Fruit fly (Drosophila melanogaster) whole organism, embryonic: ENCODE measurements around the gene PGAP2.

ENCODE experiments used
- Atf3 ChIP-seq: fragments of 200-800 bp; sonication (Bioruptor generic); optimal IDR thresholded peaks from 3 replicates; lab custom pipeline; 2016; ENCODE audit warnings: missing biosample characterization, missing genetic modification characterization
- CG10979 ChIP-seq: fragments of 200-800 bp; sonication (Bioruptor generic); optimal IDR thresholded peaks from 2 replicates; lab custom pipeline; 2018; ENCODE audit warnings: missing biosample characterization, mild to moderate bottlenecking, missing genetic modification characterization, moderate library complexity
- CG12659 ChIP-seq: fragments of 200-800 bp; sonication (Bioruptor generic); optimal IDR thresholded peaks from 3 replicates; lab custom pipeline; 2017; ENCODE audit warnings: mild to moderate bottlenecking, missing biosample characterization, missing genetic modification reagents, missing genetic modification characterization
- CG12769 ChIP-seq: fragments of 200-800 bp; sonication (Bioruptor generic); optimal IDR thresholded peaks from 2 replicates; lab custom pipeline; 2019; ENCODE audit warnings: missing biosample characterization, mild to moderate bottlenecking, missing genetic modification characterization, moderate library complexity
- CG14014 ChIP-seq: fragments of 200-800 bp; sonication (Bioruptor generic); IDR thresholded peaks from 2 replicates; pipeline ENCODE4 v1.3.6; 2022; ENCODE audit warnings: missing biosample characterization, missing genetic modification characterization
- CG14050 ChIP-seq: fragments of 200-800 bp; sonication (Bioruptor generic); IDR thresholded peaks from 3 replicates; pipeline ENCODE4 v1.3.6; 2022; ENCODE audit warnings: missing biosample characterization, missing genetic modification characterization
- CG14667 ChIP-seq: fragments of 200-800 bp; sonication (Bioruptor generic); IDR thresholded peaks from 2 replicates; pipeline ENCODE4 v1.3.6; 2022; ENCODE audit warnings: missing biosample characterization, missing genetic modification characterization
- CG15269 ChIP-seq: fragments of 200-800 bp; sonication (Bioruptor generic); optimal IDR thresholded peaks from 2 replicates; lab custom pipeline; 2018; ENCODE audit warnings: missing biosample characterization, mild to moderate bottlenecking, missing genetic modification characterization, moderate library complexity
- CG15514 ChIP-seq: fragments of 200-800 bp; sonication (Bioruptor generic); optimal IDR thresholded peaks from 3 replicates; lab custom pipeline; 2017; ENCODE audit warnings: missing biosample characterization, missing genetic modification characterization, mild to moderate bottlenecking, moderate library complexity, missing genetic modification reagents
- CG18011 ChIP-seq: fragments of 200-800 bp; sonication (Bioruptor generic); optimal IDR thresholded peaks from 2 replicates; lab custom pipeline; 2017; ENCODE audit warnings: missing biosample characterization, missing genetic modification characterization, mild to moderate bottlenecking, moderate library complexity, missing genotype
- CG1832 ChIP-seq: fragments of 200-800 bp; sonication (Bioruptor generic); optimal IDR thresholded peaks from 2 replicates; lab custom pipeline; 2017; ENCODE audit warnings: missing biosample characterization, mild to moderate bottlenecking, missing genetic modification characterization, inconsistent platforms
- CG30020 ChIP-seq: fragments of 200-800 bp; optimal IDR thresholded peaks from 2 replicates; lab custom pipeline; 2019; ENCODE audit warnings: missing biosample characterization, mild to moderate bottlenecking, missing genetic modification characterization, moderate library complexity
- CG31365 ChIP-seq: fragments of 200-800 bp; sonication (Bioruptor generic); optimal IDR thresholded peaks from 2 replicates; lab custom pipeline; 2018; ENCODE audit warnings: missing biosample characterization, mild to moderate bottlenecking, missing genetic modification characterization
- CG4404 ChIP-seq: fragments of 200-800 bp; sonication (Bioruptor generic); IDR thresholded peaks from 2 replicates; pipeline ENCODE4 v1.3.6; 2022; ENCODE audit warnings: missing biosample characterization, missing genetic modification characterization
- CG6175 ChIP-seq: fragments of 200-800 bp; sonication (Bioruptor generic); IDR thresholded peaks from 3 replicates; pipeline ENCODE4 v1.3.6; 2022; ENCODE audit warnings: missing biosample characterization, missing genetic modification characterization
- CG6654 ChIP-seq: fragments of 200-800 bp; sonication (Bioruptor generic); optimal IDR thresholded peaks from 2 replicates; lab custom pipeline; 2017; ENCODE audit warnings: missing biosample characterization, mild to moderate bottlenecking, missing genetic modification characterization
- CG6689 ChIP-seq: fragments of 200-800 bp; sonication (Bioruptor generic); IDR thresholded peaks from 2 replicates; pipeline ENCODE4 v1.3.6; 2022; ENCODE audit warnings: missing biosample characterization, missing genetic modification characterization
- CG7372 ChIP-seq: fragments of 200-800 bp; sonication (Bioruptor generic); IDR thresholded peaks from 2 replicates; pipeline ENCODE4 v1.3.6; 2022; ENCODE audit warnings: missing biosample characterization, missing genetic modification characterization
- CG8281 ChIP-seq: fragments of 200-800 bp; sonication (Bioruptor generic); optimal IDR thresholded peaks from 2 replicates; lab custom pipeline; 2018; ENCODE audit warnings: missing biosample characterization, mild to moderate bottlenecking, missing genetic modification characterization, moderate library complexity
- CG9437 ChIP-seq: fragments of 200-800 bp; sonication (Bioruptor generic); optimal IDR thresholded peaks from 2 replicates; lab custom pipeline; 2018; ENCODE audit warnings: missing biosample characterization, mild to moderate bottlenecking, missing genetic modification characterization
- CG9797 ChIP-seq: fragments of 200-800 bp; sonication (Bioruptor generic); optimal IDR thresholded peaks from 3 replicates; lab custom pipeline; 2018; ENCODE audit warnings: missing biosample characterization, mild to moderate bottlenecking, missing genetic modification characterization
- CHES-1-like ChIP-seq: fragments of 200-800 bp; sonication (Bioruptor generic); optimal IDR thresholded peaks from 2 replicates; lab custom pipeline; 2016; ENCODE audit warnings: missing biosample characterization, missing genetic modification characterization
- Dad ChIP-seq: fragments of 200-800 bp; sonication (Bioruptor generic); optimal IDR thresholded peaks from 3 replicates; lab custom pipeline; 2016; ENCODE audit warnings: missing biosample characterization, missing genetic modification characterization
- Dip3 ChIP-seq: fragments of 200-800 bp; sonication (Bioruptor generic); optimal IDR thresholded peaks from 3 replicates; lab custom pipeline; 2016; ENCODE audit warnings: missing biosample characterization, missing genetic modification characterization
- Eip74EF ChIP-seq, 2 experiments: fragments of 200-800 bp in 1 of 2; fragments of >200 bp in 1 of 2; sonication (Bioruptor generic) in 1 of 2; optimal IDR thresholded peaks; 2 replicates each; lab custom pipeline; 2017 to 2019; ENCODE audit warnings: missing biosample characterization in 2 of 2, missing genetic modification characterization in 2 of 2, mild to moderate bottlenecking in 1 of 2, moderate library complexity in 1 of 2
- Gug ChIP-seq: fragments of 200-800 bp; sonication (Bioruptor generic); IDR thresholded peaks from 4 replicates; pipeline ENCODE4 v1.3.6; 2022; ENCODE audit warnings: missing biosample characterization, missing genetic modification characterization
- Hmx ChIP-seq: fragments of 200-800 bp; sonication (Bioruptor generic); optimal IDR thresholded peaks from 2 replicates; lab custom pipeline; 2016; ENCODE audit warnings: missing biosample characterization, missing genetic modification characterization
- Hr51 ChIP-seq, 2 experiments: fragments of 200-800 bp; sonication (Bioruptor generic); optimal IDR thresholded peaks; 2 replicates in 1 of 2; 3 replicates in 1 of 2; lab custom pipeline; 2016 to 2018; ENCODE audit warnings: missing biosample characterization in 2 of 2, missing genetic modification characterization in 2 of 2, mild to moderate bottlenecking in 1 of 2, moderate library complexity in 1 of 2
- Hr78 ChIP-seq, 2 experiments: fragments of 200-800 bp in 1 of 2; fragments of >200 bp in 1 of 2; sonication (Bioruptor generic) in 1 of 2; optimal IDR thresholded peaks; 2 replicates each; lab custom pipeline; 2017 to 2019; ENCODE audit warnings: missing biosample characterization in 2 of 2, missing genetic modification characterization in 2 of 2, mild to moderate bottlenecking in 1 of 2, moderate library complexity in 1 of 2
- Lim3 ChIP-seq: fragments of 200-800 bp; sonication (Bioruptor generic); IDR thresholded peaks from 2 replicates; pipeline ENCODE4 v1.3.6; 2022; ENCODE audit warnings: missing biosample characterization, missing genetic modification characterization
- Oaz ChIP-seq: fragments of 200-800 bp; sonication (Bioruptor generic); IDR thresholded peaks from 2 replicates; pipeline ENCODE4 v1.3.6; 2022; ENCODE audit warnings: missing biosample characterization, missing genetic modification characterization
- Ravus ChIP-seq: fragments of 200-800 bp; sonication (Bioruptor generic); IDR thresholded peaks from 2 replicates; pipeline ENCODE4 v1.3.6; 2022; ENCODE audit warnings: missing biosample characterization, missing genetic modification characterization
- Trl ChIP-seq, 3 experiments: fragments of >200 bp in 2 of 3; fragments of 200-800 bp in 1 of 3; sonication (Bioruptor generic) in 1 of 3; optimal IDR thresholded peaks; 2 replicates in 1 of 3; 3 replicates in 2 of 3; lab custom pipeline; 2016 to 2017; ENCODE audit warnings: missing biosample characterization in 1 of 3, missing genetic modification characterization in 1 of 3
- bowl ChIP-seq: fragments of 200-800 bp; sonication (Bioruptor generic); IDR thresholded peaks from 2 replicates; pipeline ENCODE4 v1.3.6; 2022; ENCODE audit warnings: missing biosample characterization, missing genetic modification characterization
- cg ChIP-seq: fragments of 200-800 bp; sonication (Bioruptor generic); optimal IDR thresholded peaks from 3 replicates; lab custom pipeline; 2019; ENCODE audit warnings: missing biosample characterization, mild to moderate bottlenecking, missing genetic modification characterization, moderate library complexity
- dimm ChIP-seq: fragments of 200-800 bp; sonication (Bioruptor generic); IDR thresholded peaks from 2 replicates; pipeline ENCODE4 v1.3.6; 2022; ENCODE audit warnings: missing biosample characterization, missing genetic modification characterization
- fd64A ChIP-seq: fragments of 200-800 bp; sonication (Bioruptor generic); optimal IDR thresholded peaks from 3 replicates; lab custom pipeline; 2018; ENCODE audit warnings: missing biosample characterization, mild to moderate bottlenecking, missing genetic modification characterization
- jumu ChIP-seq: fragments of 200-800 bp; sonication (Bioruptor generic); optimal IDR thresholded peaks from 3 replicates; lab custom pipeline; 2016; ENCODE audit warnings: missing biosample characterization, missing genetic modification characterization
- lmd ChIP-seq: fragments of 200-800 bp; sonication (Bioruptor generic); IDR thresholded peaks from 2 replicates; pipeline ENCODE4 v1.3.6; 2022; ENCODE audit warnings: missing biosample characterization, missing genetic modification characterization
- nerfin-2 ChIP-seq: fragments of 200-800 bp; sonication (Bioruptor generic); IDR thresholded peaks from 2 replicates; pipeline ENCODE4 v1.3.6; 2022; ENCODE audit warnings: missing biosample characterization, missing genetic modification characterization; ENCODE audit not compliant: partially characterized antibody
- onecut ChIP-seq: fragments of 200-800 bp; sonication (Bioruptor generic); IDR thresholded peaks from 2 replicates; pipeline ENCODE4 v1.3.6; 2022; ENCODE audit warnings: missing biosample characterization, missing genetic modification characterization
- pan ChIP-seq, 4 experiments: fragments of >200 bp in 3 of 4; fragments of 200-800 bp in 1 of 4; sonication (Bioruptor generic) in 1 of 4; optimal IDR thresholded peaks in 3 of 4; IDR thresholded peaks in 1 of 4; 2 replicates each; pipeline versions ENCODE4 v1.3.6 to Lab custom; 2017 to 2022; ENCODE audit warnings: missing biosample characterization in 2 of 4, missing genetic modification characterization in 2 of 4, mixed read lengths in 1 of 4
- pb ChIP-seq: fragments of 200-800 bp; sonication (Bioruptor generic); optimal IDR thresholded peaks from 3 replicates; lab custom pipeline; 2016; ENCODE audit warnings: missing biosample characterization, missing genetic modification characterization
- psq ChIP-seq: fragments of 200-800 bp; sonication (Bioruptor generic); optimal IDR thresholded peaks from 2 replicates; lab custom pipeline; 2017; ENCODE audit warnings: missing biosample characterization, missing genetic modification characterization
- sim ChIP-seq: fragments of 200-800 bp; sonication (Bioruptor generic); IDR thresholded peaks from 2 replicates; pipeline ENCODE4 v1.3.6; 2022; ENCODE audit warnings: missing biosample characterization, missing genetic modification characterization
- slp2 ChIP-seq: fragments of 200-800 bp; sonication (Bioruptor generic); optimal IDR thresholded peaks from 2 replicates; lab custom pipeline; 2016; ENCODE audit warnings: missing biosample characterization, missing genetic modification characterization
- tap ChIP-seq: fragments of 200-800 bp; optimal IDR thresholded peaks from 3 replicates; lab custom pipeline; 2019; ENCODE audit warnings: missing biosample characterization, mild to moderate bottlenecking, missing genetic modification characterization, moderate library complexity
- unpg ChIP-seq: fragments of 200-800 bp; sonication (Bioruptor generic); optimal IDR thresholded peaks from 3 replicates; lab custom pipeline; 2018; ENCODE audit warnings: missing biosample characterization, mild to moderate bottlenecking, missing genetic modification characterization, moderate library complexity

PGAP2 gene

DNA sequence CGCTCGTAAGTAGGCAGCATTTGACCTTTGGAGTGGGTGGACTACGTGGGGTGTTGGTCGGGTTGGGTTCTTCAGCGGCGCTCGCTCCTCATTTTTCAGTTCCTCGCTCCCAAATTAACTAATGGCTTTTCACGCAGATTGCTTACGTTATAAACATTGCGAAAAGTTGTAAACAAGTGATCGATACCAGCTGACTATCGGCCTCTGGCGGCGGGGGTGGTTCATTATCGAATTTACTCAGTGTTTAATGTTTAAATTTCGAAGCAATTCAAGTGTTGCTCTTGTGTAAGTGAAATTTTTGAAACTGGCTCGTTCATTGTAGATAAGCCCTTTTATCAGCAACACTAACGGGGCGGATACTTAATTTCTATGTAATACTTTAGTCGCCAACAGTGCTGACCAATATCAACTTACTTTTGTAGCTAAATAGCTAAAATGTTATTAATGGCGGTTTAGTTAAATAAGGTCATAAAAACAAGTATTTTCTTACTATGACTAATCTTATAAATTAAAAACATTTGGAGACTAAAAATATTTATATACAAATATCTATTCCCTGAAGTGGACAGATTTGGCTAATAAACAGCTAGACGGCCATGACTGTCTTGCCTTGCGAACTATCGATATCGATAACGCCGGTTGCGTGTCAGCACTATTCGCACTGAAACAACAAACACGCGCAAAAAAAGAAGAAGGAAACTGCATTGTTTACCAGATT is at the start of gene PGAP2, which contains the start of gene Clp (continued):
- TF ChIP-seq CG18011 (peak; percentile 9), bowl (no peak), CG15514 (GFP tag; lab: Kevin White, UChicago) (peak; percentile 59), cg (GFP tag; lab: Kevin White, UChicago) (no peak), psq (GFP tag; lab: Kevin White, UChicago) (no peak), sim (GFP tag; lab: Robert Waterston, UW) (no peak), CG9437 (GFP tag; lab: Kevin White, UChicago) (peak; percentile 98), CG4404 (peak; percentile 71), tap (tag; lab: Kevin White, UChicago) (no peak), Eip74EF (GFP tag; optimal IDR thresholded peaks at IDR 0.05; lab: Kevin White, UChicago) (no peak), CG30020 (tag; lab: Kevin White, UChicago) (peak; percentile 60), CG10979 (tag; lab: Kevin White, UChicago) (peak; percentile 85), Atf3 (GFP tag; lab: Kevin White, UChicago) (no peak), CG14667 (peak; percentile 53; the same call in 1 of the 2 replicates), CG6689 (GFP tag; lab: Robert Waterston, UW) (peak; percentile 76), pb (no peak), jumu (GFP tag; lab: Kevin White, UChicago) (peak; percentile 25), CG12769 (tag; lab: Kevin White, UChicago) (no peak), CG12659 (GFP tag; lab: Kevin White, UChicago) (peak; percentile 79), CG6654 (GFP tag; lab: Kevin White, UChicago) (peak; percentile 8), Lim3 (no peak), CHES-1-like (GFP tag; lab: Kevin White, UChicago) (peak; percentile 30), unpg (peak; percentile 69), CG6175 (GFP tag; lab: Robert Waterston, UW) (peak; percentile 45; the same call in 1 of the 3 replicates), Hmx (GFP tag; lab: Kevin White, UChicago) (no peak), onecut (GFP tag; lab: Robert Waterston, UW) (no peak; the same call in 1 of the 2 replicates), Oaz (GFP tag; lab: Robert Waterston, UW) (peak; percentile 77), slp2 (GFP tag; lab: Kevin White, UChicago) (no peak), Hr78 (GFP tag; optimal IDR thresholded peaks at IDR 0.05; lab: Kevin White, UChicago) (no peak), CG1832 (GFP tag; lab: Kevin White, UChicago) (no peak), Dad (GFP tag; lab: Kevin White, UChicago) (no peak), CG15269 (tag; lab: Kevin White, UChicago) (peak; percentile 77), Gug (GFP tag; lab: Robert Waterston, UW) (peak; percentile 63; the same call in 3 of the 4 replicates), pan (optimal IDR thresholded peaks at IDR 0.05; lab: Kevin White, UChicago) (no peak), pan (GFP tag; optimal IDR thresholded peaks at IDR 0.05 in 1 of 2, IDR thresholded peaks at IDR 0.05 in 1 of 2) (peak in 1 of 2 experiments; percentile 71), Hr51 (GFP tag; optimal IDR thresholded peaks at IDR 0.05; lab: Kevin White, UChicago) (peak in 1 of 2 experiments; percentile 11), CG31365 (no peak), fd64A (GFP tag; lab: Kevin White, UChicago) (no peak), lmd (peak; percentile 84), CG7372 (peak; percentile 93), CG9797 (GFP tag; lab: Kevin White, UChicago) (peak; percentile 9), CG8281 (peak; percentile 29), CG14050 (GFP tag; lab: Robert Waterston, UW) (peak; percentile 53; the same call in 2 of the 3 replicates), Trl (optimal IDR thresholded peaks at IDR 0.05; lab: Kevin White, UChicago) (no peak), Trl (GFP tag; optimal IDR thresholded peaks at IDR 0.05; lab: Kevin White, UChicago) (no peak), Dip3 (GFP tag; lab: Kevin White, UChicago) (no peak), dimm (peak; percentile 44; the same call in 1 of the 2 replicates), CG14014 (GFP tag; lab: Robert Waterston, UW) (no peak; the same call in none of the 2 replicates), Ravus (GFP tag; lab: Robert Waterston, UW) (peak; percentile 20), nerfin-2 (GFP tag; lab: Robert Waterston, UW) (no peak)
